Worm (Caenorhabditis elegans) whole organism, mixed stage, embryonic: ENCODE measurements around the gene ogr-2.
"Not testable (repeated sequence)": the region's sequence is repeated elsewhere in the genome, so short reads cannot be mapped to it uniquely, and the experiment has no call there.

Experiments
- M03D4.4 ChIP-seq: sonication (generic microtip); optimal IDR thresholded peaks from 2 replicates; lab custom pipeline; 2017; ENCODE audit warnings: mild to moderate bottlenecking, missing genetic modification characterization, missing compliant biosample characterization
- bed-3 ChIP-seq: fragments of 200-800 bp; sonication (Bioruptor generic); optimal IDR thresholded peaks from 3 replicates; lab custom pipeline; 2018; ENCODE audit warnings: mild to moderate bottlenecking, missing genetic modification characterization, moderate library complexity, missing compliant biosample characterization
- blmp-1 ChIP-seq: fragments of 150-350 bp; optimal IDR thresholded peaks from 2 replicates; lab custom pipeline; 2014; ENCODE audit warnings: missing biosample characterization, missing genetic modification characterization
- ceh-39 ChIP-seq: fragments of 150-350 bp; optimal IDR thresholded peaks from 2 replicates; lab custom pipeline; 2014; ENCODE audit warnings: missing biosample characterization, missing genetic modification characterization
- ceh-83 ChIP-seq: fragments of 200-800 bp; sonication (Bioruptor generic); optimal IDR thresholded peaks from 2 replicates; lab custom pipeline; 2018; ENCODE audit warnings: mild to moderate bottlenecking, missing genetic modification characterization, missing compliant biosample characterization
- ces-1 ChIP-seq: fragments of 150-350 bp; optimal IDR thresholded peaks from 2 replicates; lab custom pipeline; 2014; ENCODE audit warnings: missing biosample characterization, missing genetic modification reagents, missing genetic modification characterization
- cnd-1 ChIP-seq: fragments of 200-800 bp; sonication (Bioruptor generic); optimal IDR thresholded peaks from 2 replicates; lab custom pipeline; 2018; ENCODE audit warnings: mild to moderate bottlenecking, missing genetic modification characterization, missing compliant biosample characterization
- drap-1 ChIP-seq: fragments of 200-800 bp; sonication (Bioruptor generic); optimal IDR thresholded peaks from 3 replicates; lab custom pipeline; 2018; ENCODE audit warnings: mild to moderate bottlenecking, missing genetic modification characterization, missing compliant biosample characterization
- elt-1 ChIP-seq: sonication (generic microtip); optimal IDR thresholded peaks from 2 replicates; lab custom pipeline; 2017; ENCODE audit warnings: missing genetic modification characterization, mild to moderate bottlenecking, missing compliant biosample characterization, antibody characterized with exemption, moderate library complexity, borderline replicate concordance; ENCODE audit not compliant: insufficient read depth
- elt-3 ChIP-seq: fragments of 150-350 bp; optimal IDR thresholded peaks from 2 replicates; lab custom pipeline; 2014; ENCODE audit warnings: missing biosample characterization, missing genetic modification characterization
- ham-2 ChIP-seq: fragments of 200-800 bp; sonication (Bioruptor generic); optimal IDR thresholded peaks from 2 replicates; lab custom pipeline; 2018; ENCODE audit warnings: mild to moderate bottlenecking, missing genetic modification characterization, missing compliant biosample characterization
- hlh-1 ChIP-seq: fragments of 150-350 bp; optimal IDR thresholded peaks from 2 replicates; lab custom pipeline; 2014; ENCODE audit warnings: missing biosample characterization, missing genetic modification reagents, missing genetic modification characterization
- lin-32 ChIP-seq: fragments of 200-800 bp; sonication (Bioruptor generic); optimal IDR thresholded peaks from 2 replicates; lab custom pipeline; 2018; ENCODE audit warnings: mild to moderate bottlenecking, missing genetic modification characterization, missing compliant biosample characterization
- mab-5 ChIP-seq: fragments of 150-350 bp; optimal IDR thresholded peaks from 2 replicates; lab custom pipeline; 2014; ENCODE audit warnings: missing biosample characterization, missing genetic modification characterization
- nhr-12 ChIP-seq: fragments of 150-350 bp; optimal IDR thresholded peaks from 2 replicates; lab custom pipeline; 2014; ENCODE audit warnings: missing biosample characterization, missing genetic modification characterization
- nhr-2 ChIP-seq: fragments of 150-350 bp; optimal IDR thresholded peaks from 2 replicates; lab custom pipeline; 2014; ENCODE audit warnings: missing biosample characterization, missing genetic modification characterization
- nhr-237 ChIP-seq: fragments of 150-350 bp; optimal IDR thresholded peaks from 2 replicates; lab custom pipeline; 2014; ENCODE audit warnings: missing biosample characterization, missing genetic modification characterization
- nhr-28 ChIP-seq: fragments of 150-350 bp; optimal IDR thresholded peaks from 2 replicates; lab custom pipeline; 2014; ENCODE audit warnings: missing biosample characterization, missing genetic modification characterization
- nhr-76 ChIP-seq: sonication (generic microtip); optimal IDR thresholded peaks from 2 replicates; lab custom pipeline; 2017; ENCODE audit warnings: missing biosample characterization, missing genetic modification characterization
- pha-4 ChIP-seq: fragments of 150-350 bp; optimal IDR thresholded peaks from 2 replicates; lab custom pipeline; 2018; ENCODE audit warnings: missing biosample characterization, missing genetic modification reagents, missing genetic modification characterization
- sem-2 ChIP-seq: fragments of 200-800 bp; sonication (Bioruptor generic); optimal IDR thresholded peaks from 2 replicates; lab custom pipeline; 2018; ENCODE audit warnings: mild to moderate bottlenecking, missing genetic modification characterization, missing compliant biosample characterization
- snpc-4 ChIP-seq: fragments of 150-350 bp; optimal IDR thresholded peaks from 2 replicates; lab custom pipeline; 2014; ENCODE audit warnings: missing biosample characterization, missing genetic modification characterization
- sptf-1 ChIP-seq: sonication (generic microtip); optimal IDR thresholded peaks from 2 replicates; lab custom pipeline; 2017; ENCODE audit warnings: mild to moderate bottlenecking, missing genetic modification characterization, moderate library complexity, missing compliant biosample characterization
- unc-120 ChIP-seq: sonication (generic microtip); optimal IDR thresholded peaks from 2 replicates; lab custom pipeline; 2017; ENCODE audit warnings: missing genetic modification characterization, missing compliant biosample characterization; ENCODE audit not compliant: poor library complexity, severe bottlenecking
- unc-39 ChIP-seq: fragments of 150-350 bp; optimal IDR thresholded peaks from 2 replicates; lab custom pipeline; 2014; ENCODE audit warnings: missing biosample characterization, missing genetic modification characterization
- unc-62 ChIP-seq: fragments of 150-350 bp; optimal IDR thresholded peaks from 2 replicates; lab custom pipeline; 2014; ENCODE audit warnings: missing biosample characterization, missing genetic modification reagents, missing genetic modification characterization
- zip-8 ChIP-seq: fragments of 150-350 bp; optimal IDR thresholded peaks from 2 replicates; lab custom pipeline; 2014; ENCODE audit warnings: missing biosample characterization, missing genetic modification characterization
- ztf-11 ChIP-seq: fragments of 150-350 bp; optimal IDR thresholded peaks from 2 replicates; lab custom pipeline; 2014; ENCODE audit warnings: missing biosample characterization, missing genetic modification characterization

The ogr-2 gene

DNA sequence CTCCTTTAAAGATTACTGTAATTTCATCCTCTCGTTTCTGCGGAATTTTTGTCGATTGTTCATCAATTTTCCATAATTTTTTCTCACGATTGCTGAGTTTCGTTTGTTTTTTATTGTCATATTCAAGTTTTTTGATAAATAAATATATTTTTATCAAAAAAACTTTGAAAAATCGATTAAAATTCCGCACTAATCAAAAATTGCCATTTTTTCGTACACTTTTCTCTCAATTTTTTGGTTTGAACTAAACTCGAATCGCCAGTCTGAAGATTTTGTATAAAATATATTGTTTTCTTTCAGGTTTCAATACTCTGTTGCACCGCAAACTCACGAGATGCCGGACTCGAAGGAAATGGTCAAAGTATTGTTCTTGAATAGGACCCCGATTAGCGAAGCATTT is at the start of gene ogr-2:
TSS of gene ogr-2 (plus strand) at position 301 of the 400 bp plus-strand sequence.
- TF ChIP-seq cnd-1 (no peak), ces-1 (GFP tag; lab: Kevin White, UChicago) (no peak), blmp-1 (tag; lab: Kevin White, UChicago) (no peak), unc-120 (tag; lab: Kevin White, UChicago) (no peak), elt-3 (tag; lab: Kevin White, UChicago) (no peak), pha-4 (tag; lab: Kevin White, UChicago) (no peak), ham-2 (GFP tag; lab: Kevin White, UChicago) (no peak), mab-5 (tag; lab: Kevin White, UChicago) (no peak), nhr-76 (tag; lab: Kevin White, UChicago) (no peak), unc-39 (tag; lab: Kevin White, UChicago) (no peak), ztf-11 (tag; lab: Kevin White, UChicago) (no peak), lin-32 (GFP tag; lab: Kevin White, UChicago) (no peak), sem-2 (no peak), hlh-1 (tag; lab: Kevin White, UChicago) (no peak), nhr-12 (tag; lab: Kevin White, UChicago) (no peak), ceh-83 (GFP tag; lab: Kevin White, UChicago) (no peak), M03D4.4 (tag; lab: Kevin White, UChicago) (no peak)

DNA sequence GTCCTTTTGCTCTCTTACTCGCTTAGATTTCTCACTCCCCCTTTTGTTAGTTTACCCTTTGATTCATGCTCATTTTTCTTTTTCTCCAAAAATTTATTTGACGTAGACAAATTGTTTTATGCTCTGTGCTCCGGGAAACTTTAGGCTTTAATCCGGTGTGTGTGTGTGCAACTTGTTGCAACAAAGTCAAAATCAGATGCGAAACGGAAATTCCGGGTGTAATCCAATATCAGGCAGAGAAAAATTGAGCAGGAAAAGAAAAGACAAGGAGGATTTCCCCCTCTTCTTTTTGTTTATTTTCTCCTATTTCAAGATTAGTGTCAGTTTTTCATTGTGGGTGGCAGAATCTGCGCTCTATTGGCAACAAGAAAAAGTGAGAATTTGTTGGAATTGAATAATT is 48.5 kb upstream of the ogr-2 start:
- TF ChIP-seq ces-1 (GFP tag; lab: Kevin White, UChicago) (peak; percentile 59), elt-3 (tag; lab: Kevin White, UChicago) (no peak), pha-4 (tag; lab: Kevin White, UChicago) (no peak)
- TF ChIP-seq, all 35 proteins: peak for 1

DNA sequence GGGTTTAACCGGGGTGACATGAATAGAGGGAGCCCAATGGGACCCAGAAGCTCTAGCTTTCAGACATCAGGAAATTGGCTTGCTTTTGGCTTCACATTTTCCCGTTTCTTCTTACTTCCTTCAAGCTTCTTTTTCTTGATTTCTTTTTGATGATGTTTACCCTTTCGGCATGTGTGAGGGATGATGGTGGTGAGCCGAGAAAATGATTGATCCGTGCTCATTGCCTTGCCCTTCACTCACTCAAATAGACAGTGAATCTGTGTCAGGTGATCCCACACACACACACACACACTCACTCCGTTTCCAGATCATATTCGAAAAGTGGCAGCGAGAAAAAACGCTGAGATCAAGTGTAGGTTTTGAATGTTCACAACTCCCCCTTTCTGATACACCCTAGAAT is 46.3 kb upstream of the ogr-2 start:
- no peak for TF ChIP-seq cnd-1

ce11 chrII:10001065-10001464 is 39.9 kb upstream of the ogr-2 start, which contains the start of gene nlt-1:
Gene nlt-1 (minus strand): TSS chrII:10001142.
- no peak for TF ChIP-seq sem-2
- no peak for TF ChIP-seq nhr-28

- TF ChIP-seq blmp-1 (tag; lab: Kevin White, UChicago): no peak
- TF ChIP-seq nhr-28: no peak
- no peak for TF ChIP-seq sptf-1 (tag; lab: Kevin White, UChicago)
- TF ChIP-seq ztf-11 (tag; lab: Kevin White, UChicago): no peak
- no peak for TF ChIP-seq M03D4.4 (tag; lab: Kevin White, UChicago)
- no peak for TF ChIP-seq unc-62
- TF ChIP-seq unc-39 (tag; lab: Kevin White, UChicago): no peak
- TF ChIP-seq drap-1 (GFP tag; lab: Kevin White, UChicago): no peak
- no peak for TF ChIP-seq sem-2
- TF ChIP-seq snpc-4 (tag; lab: Kevin White, UChicago): no peak
- TF ChIP-seq nhr-2 (tag; lab: Kevin White, UChicago): no peak
- no peak for TF ChIP-seq lin-32 (GFP tag; lab: Kevin White, UChicago)
- TF ChIP-seq zip-8 (tag; lab: Kevin White, UChicago): no peak
- TF ChIP-seq unc-120 (tag; lab: Kevin White, UChicago): no peak
- TF ChIP-seq ceh-39 (tag; lab: Kevin White, UChicago): no peak
- TF ChIP-seq elt-3 (tag; lab: Kevin White, UChicago): no peak
- TF ChIP-seq bed-3: no peak
- no peak for TF ChIP-seq nhr-237 (tag; lab: Kevin White, UChicago)
- TF ChIP-seq ces-1 (GFP tag; lab: Kevin White, UChicago): no peak
Observed at ce11 chrII:10001546-10001945, 39.4 kb upstream of the ogr-2 start, which contains the start of gene ZK892.3. Gene ZK892.3 (plus strand): TSS chrII:10001846.

ce11 chrII:10006266-10006665 is 34.7 kb upstream of the ogr-2 start, which contains the start of gene ZK892.4:
Gene ZK892.4 (plus strand): TSS chrII:10006566.
- not testable (repeated sequence) for TF ChIP-seq elt-1 (tag; lab: Kevin White, UChicago); unc-120 (tag; lab: Kevin White, UChicago); sem-2
